Worm (Caenorhabditis elegans) whole organism, L3 larva: ENCODE results near the gene pigx-1.

ENCODE experiments used
- ZK546.5 ChIP-seq: sonication (generic microtip); optimal IDR thresholded peaks from 2 replicates; lab custom pipeline; 2017; ENCODE audit warnings: missing biosample characterization, missing genetic modification characterization
- aly-2 ChIP-seq: fragments of 150-350 bp; optimal IDR thresholded peaks from 2 replicates; lab custom pipeline; 2014; ENCODE audit warnings: missing biosample characterization, missing genetic modification characterization
- ceh-82 ChIP-seq: fragments of 150-350 bp; optimal IDR thresholded peaks from 2 replicates; lab custom pipeline; 2014; ENCODE audit warnings: missing biosample characterization, missing genetic modification characterization
- ceh-9 ChIP-seq: sonication (generic microtip); optimal IDR thresholded peaks from 2 replicates; lab custom pipeline; 2018; ENCODE audit warnings: missing biosample characterization, missing genetic modification characterization
- egl-27 ChIP-seq: sonication (generic microtip); optimal IDR thresholded peaks from 4 replicates; lab custom pipeline; 2017; ENCODE audit warnings: missing biosample characterization, missing genetic modification reagents, missing genetic modification characterization
- elt-3 ChIP-seq, 3 experiments: fragments of 150-350 bp in 1 of 3; sonication (generic microtip) in 2 of 3; optimal IDR thresholded peaks; 2 replicates in 2 of 3; 4 replicates in 1 of 3; lab custom pipeline; 2014 to 2017; ENCODE audit warnings: missing biosample characterization in 3 of 3, missing genetic modification characterization in 3 of 3
- jun-1 ChIP-seq: fragments of 150-350 bp; optimal IDR thresholded peaks from 2 replicates; lab custom pipeline; 2014; ENCODE audit warnings: missing biosample characterization, missing genetic modification reagents, missing genetic modification characterization
- lin-15B ChIP-seq: fragments of 150-350 bp; optimal IDR thresholded peaks from 2 replicates; lab custom pipeline; 2014; ENCODE audit warnings: missing biosample characterization, missing genetic modification characterization
- nfya-1 ChIP-seq: sonication (generic microtip); optimal IDR thresholded peaks from 2 replicates; lab custom pipeline; 2017; ENCODE audit warnings: missing genetic modification characterization, mild to moderate bottlenecking, missing compliant biosample characterization, antibody characterized with exemption, moderate library complexity; ENCODE audit not compliant: insufficient read depth
- nhr-25 ChIP-seq: sonication (generic microtip); optimal IDR thresholded peaks from 2 replicates; lab custom pipeline; 2017; ENCODE audit warnings: missing biosample characterization, missing genetic modification characterization
- nhr-77 ChIP-seq: fragments of 150-350 bp; optimal IDR thresholded peaks from 2 replicates; lab custom pipeline; 2014; ENCODE audit warnings: missing biosample characterization, missing genetic modification characterization
- pha-4 ChIP-seq: fragments of 150-350 bp; optimal IDR thresholded peaks from 2 replicates; lab custom pipeline; 2014; ENCODE audit warnings: missing biosample characterization, missing genetic modification reagents, missing genetic modification characterization
- tbx-2 ChIP-seq: sonication (generic microtip); optimal IDR thresholded peaks from 2 replicates; lab custom pipeline; 2016; ENCODE audit warnings: mild to moderate bottlenecking, missing genetic modification characterization, missing compliant biosample characterization

DNA sequence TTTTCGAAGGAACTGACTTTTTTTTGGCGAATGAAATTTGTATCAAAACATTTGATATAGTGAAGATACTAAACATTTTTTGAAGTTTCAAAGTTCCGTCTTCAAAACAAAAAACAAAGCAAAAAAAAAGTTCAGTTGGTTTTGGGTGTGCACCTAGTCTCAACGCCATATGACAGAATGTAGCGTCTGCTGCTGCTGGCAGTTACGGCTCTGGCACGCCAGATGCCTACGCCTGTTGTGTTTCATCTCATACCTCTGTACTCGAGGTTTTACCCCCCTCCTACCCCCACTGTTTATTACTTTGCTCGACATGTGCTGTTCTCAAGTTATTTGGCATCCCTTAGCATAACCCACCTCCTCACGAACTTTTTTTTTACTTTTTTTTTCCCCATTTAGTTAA, 13.9 kb upstream of the pigx-1 start:
- no peak for TF ChIP-seq ceh-82 (tag; lab: Kevin White, UChicago)
- no peak for TF ChIP-seq pha-4 (tag; lab: Kevin White, UChicago)
- TF ChIP-seq nhr-25 (tag; lab: Kevin White, UChicago): no peak
- TF ChIP-seq nfya-1 (tag; lab: Kevin White, UChicago): no peak
- no peak for TF ChIP-seq tbx-2
- no peak for TF ChIP-seq nhr-77 (tag; lab: Kevin White, UChicago)
- no peak for TF ChIP-seq lin-15B (tag; lab: Kevin White, UChicago)
- TF ChIP-seq ZK546.5 (tag; lab: Kevin White, UChicago): no peak
- TF ChIP-seq egl-27: no peak
- TF ChIP-seq ceh-9 (tag; lab: Kevin White, UChicago): no peak
- TF ChIP-seq aly-2 (tag; lab: Kevin White, UChicago): no peak
- TF ChIP-seq jun-1 (tag; lab: Kevin White, UChicago): no peak
- no peak for TF ChIP-seq elt-3 (tag; optimal IDR thresholded peaks at IDR 0.05; lab: Kevin White, UChicago)
